Worm (Caenorhabditis elegans): ENCODE data around the gene str-177.

DNA sequence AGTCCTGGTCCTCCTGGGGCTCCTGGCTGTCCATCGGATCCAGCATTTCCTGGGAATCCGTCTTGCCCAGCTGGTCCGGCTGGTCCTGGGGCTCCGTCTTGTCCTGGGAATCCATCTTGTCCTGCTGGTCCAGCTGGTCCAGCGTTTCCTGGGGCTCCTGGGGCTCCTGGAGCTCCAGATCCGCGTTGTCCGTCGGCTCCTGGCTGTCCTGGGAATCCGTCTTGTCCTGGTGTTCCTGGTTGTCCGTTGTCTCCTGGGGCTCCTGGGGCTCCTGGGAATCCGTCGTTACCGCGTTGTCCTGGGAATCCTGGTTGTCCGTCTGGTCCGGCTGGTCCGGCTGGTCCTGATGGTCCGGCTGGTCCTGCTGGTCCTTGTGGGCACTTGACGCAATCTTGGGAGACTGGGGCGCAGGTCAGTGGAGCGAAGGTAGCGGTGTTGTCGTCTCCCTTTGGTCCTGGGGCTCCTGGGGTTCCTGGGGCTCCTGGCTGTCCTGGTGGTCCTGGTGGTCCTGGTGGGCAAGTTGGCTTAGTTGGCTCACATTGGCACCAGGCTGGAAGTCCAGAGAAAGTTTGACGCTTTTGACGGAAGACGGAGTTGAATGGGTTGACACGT, 36.6 kb downstream of the str-177 start:
- TF ChIP-seq ztf-29 (GFP tag; IDR thresholded peaks at IDR 0.05), result no peak
- no peak for TF ChIP-seq cog-1 (tag; optimal IDR thresholded peaks at IDR 0.05)
